Fruit fly (Drosophila melanogaster) whole organism, embryonic: ENCODE data around the gene Eig71Ed.

Source experiments
- Atf3 ChIP-seq: fragments of 200-800 bp; sonication (Bioruptor generic); optimal IDR thresholded peaks from 3 replicates; lab custom pipeline; 2016; ENCODE audit warnings: missing biosample characterization, missing genetic modification characterization
- CG11504 ChIP-seq: fragments of 200-800 bp; sonication (Bioruptor generic); optimal IDR thresholded peaks from 3 replicates; lab custom pipeline; 2019; ENCODE audit warnings: missing biosample characterization, mild to moderate bottlenecking, missing genetic modification characterization, moderate library complexity
- CG16813 ChIP-seq: fragments of 200-800 bp; sonication (Bioruptor generic); IDR thresholded peaks from 3 replicates; pipeline ENCODE4 v1.3.6; 2022; ENCODE audit warnings: missing biosample characterization, missing genetic modification characterization; ENCODE audit not compliant: partially characterized antibody
- CG43689 ChIP-seq: fragments of 200-800 bp; sonication (Bioruptor generic); IDR thresholded peaks from 2 replicates; pipeline ENCODE4 v1.3.6; 2022; ENCODE audit warnings: missing biosample characterization, missing genetic modification characterization
- CG6854 ChIP-seq: fragments of 200-800 bp; sonication (Bioruptor generic); optimal IDR thresholded peaks from 3 replicates; lab custom pipeline; 2017; ENCODE audit warnings: missing biosample characterization, mild to moderate bottlenecking, missing genetic modification characterization
- CG7745 ChIP-seq: fragments of 200-800 bp; sonication (Bioruptor generic); optimal IDR thresholded peaks from 2 replicates; lab custom pipeline; 2018; ENCODE audit warnings: missing biosample characterization, mild to moderate bottlenecking, missing genetic modification characterization, moderate library complexity
- Hand ChIP-seq: fragments of 200-800 bp; sonication (Bioruptor generic); optimal IDR thresholded peaks from 2 replicates; lab custom pipeline; 2017; ENCODE audit warnings: mild to moderate bottlenecking, missing biosample characterization, missing genetic modification reagents, missing genetic modification characterization
- abd-A ChIP-seq: fragments of 200-800 bp; sonication (Bioruptor generic); optimal IDR thresholded peaks from 3 replicates; lab custom pipeline; 2019; ENCODE audit warnings: missing biosample characterization, mild to moderate bottlenecking, missing genetic modification characterization, moderate library complexity
- unc-4 ChIP-seq: fragments of 200-800 bp; sonication (Bioruptor generic); IDR thresholded peaks from 2 replicates; pipeline ENCODE4 v1.3.6; 2022; ENCODE audit warnings: missing biosample characterization, missing genetic modification characterization; ENCODE audit not compliant: partially characterized antibody

DNA sequence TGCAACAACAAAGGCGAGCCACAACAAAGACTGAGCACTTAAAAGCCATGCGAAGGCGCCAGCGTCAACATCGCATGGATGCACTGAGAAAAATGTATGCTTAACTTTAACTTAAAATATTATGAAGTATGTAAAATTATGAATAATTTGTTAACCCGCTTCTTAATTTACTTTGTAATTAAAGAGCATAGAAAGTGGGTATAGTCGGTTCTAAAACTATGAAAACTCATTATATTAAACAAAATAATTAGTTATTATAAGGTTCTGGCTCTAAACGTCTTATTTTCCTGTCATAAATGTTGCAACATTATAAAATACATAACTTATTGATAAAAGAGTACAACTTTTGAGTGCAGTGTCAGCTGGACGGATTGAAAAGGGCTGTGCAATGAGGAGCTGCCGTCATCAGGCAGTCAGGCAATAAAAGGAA is 10.7 kb upstream of the Eig71Ed start:
- TF ChIP-seq CG11504 (no peak), CG16813 (no peak), CG7745 (tag; lab: Kevin White, UChicago) (no peak), CG43689 (no peak), Hand (GFP tag; lab: Kevin White, UChicago) (no peak), Atf3 (GFP tag; lab: Kevin White, UChicago) (no peak), CG6854 (GFP tag; lab: Kevin White, UChicago) (no peak), unc-4 (no peak), abd-A (tag; lab: Kevin White, UChicago) (no peak)
